Worm (Caenorhabditis elegans): ENCODE measurements around the gene W07A12.8.

The W07A12.8 gene

ce11 chrII:9163348-9163747 is 2.3 kb downstream of the W07A12.8 start:
- TF ChIP-seq unc-39 (tag; optimal IDR thresholded peaks at IDR 0.05) (no peak), nhr-12 (tag; optimal IDR thresholded peaks at IDR 0.05) (no peak), sem-4 (tag; optimal IDR thresholded peaks at IDR 0.05) (no peak), lin-39 (tag; optimal IDR thresholded peaks at IDR 0.05) (no peak), elt-3 (tag; optimal IDR thresholded peaks at IDR 0.05) (no peak), ama-1 (optimal IDR thresholded peaks at IDR 0.05) (peak; percentile 60), nhr-21 (tag; optimal IDR thresholded peaks at IDR 0.05) (no peak)

DNA sequence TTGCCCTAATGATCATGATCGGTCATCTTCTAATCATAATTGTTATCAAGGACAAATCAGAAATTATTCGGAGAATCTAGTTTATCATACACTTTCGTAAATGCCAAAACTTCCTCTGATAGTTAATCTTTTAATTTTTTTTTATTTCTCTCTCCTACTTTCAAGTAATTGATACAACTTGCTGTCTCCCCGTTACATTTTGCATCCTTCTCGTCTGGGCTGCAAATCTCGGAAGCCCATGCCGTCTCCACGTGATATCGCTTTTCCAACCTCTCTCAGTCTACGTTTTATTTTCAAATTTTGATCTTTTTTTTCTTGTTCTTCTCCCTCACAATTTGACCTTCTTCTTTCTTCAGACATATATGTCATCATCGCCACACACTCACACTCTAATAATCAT is 4.6 kb downstream of the W07A12.8 start, which contains the start of gene rhy-1:
TSS of gene rhy-1 (plus strand) at position 357 of the 400 bp plus-strand sequence.
- TF ChIP-seq C34F6.9 (tag; optimal IDR thresholded peaks at IDR 0.05) (no peak), ZK546.5 (tag; optimal IDR thresholded peaks at IDR 0.05) (no peak), sma-9 (GFP tag; optimal IDR thresholded peaks at IDR 0.05) (peak; percentile 62), sma-9 (tag; optimal IDR thresholded peaks at IDR 0.05) (no peak), zag-1 (tag; optimal IDR thresholded peaks at IDR 0.05) (no peak), mdl-1 (tag; optimal IDR thresholded peaks at IDR 0.05) (no peak), dmd-4 (tag; optimal IDR thresholded peaks at IDR 0.05) (no peak), nhr-10 (tag; optimal IDR thresholded peaks at IDR 0.05) (no peak), snpc-4 (tag; optimal IDR thresholded peaks at IDR 0.05) (no peak), fos-1 (tag; optimal IDR thresholded peaks at IDR 0.05) (no peak), ztf-11 (tag; optimal IDR thresholded peaks at IDR 0.05) (no peak), skn-1 (tag; optimal IDR thresholded peaks at IDR 0.05) (no peak), crh-2 (tag; optimal IDR thresholded peaks at IDR 0.05) (no peak), nhr-12 (tag; optimal IDR thresholded peaks at IDR 0.05) (no peak), nhr-6 (tag; optimal IDR thresholded peaks at IDR 0.05) (no peak), ztf-4 (tag; optimal IDR thresholded peaks at IDR 0.05) (no peak), unc-55 (GFP tag; optimal IDR thresholded peaks at IDR 0.05) (no peak), aly-2 (tag; optimal IDR thresholded peaks at IDR 0.05) (no peak), ama-1 (optimal IDR thresholded peaks at IDR 0.05) (no peak), sma-3 (GFP tag; optimal IDR thresholded peaks at IDR 0.05) (peak; percentile 10), mbf-1 (tag; optimal IDR thresholded peaks at IDR 0.05) (no peak), unc-39 (tag; optimal IDR thresholded peaks at IDR 0.05) (no peak), lin-11 (tag; optimal IDR thresholded peaks at IDR 0.05) (no peak), elt-1 (tag; optimal IDR thresholded peaks at IDR 0.05) (no peak), nhr-237 (tag; optimal IDR thresholded peaks at IDR 0.05) (no peak), blmp-1 (tag; optimal IDR thresholded peaks at IDR 0.05; ENCODE audit: insufficient read depth) (peak; percentile 1), ceh-82 (tag; optimal IDR thresholded peaks at IDR 0.05) (no peak), nhr-21 (tag; optimal IDR thresholded peaks at IDR 0.05) (no peak), ceh-16 (tag; optimal IDR thresholded peaks at IDR 0.05) (no peak), lin-13 (GFP tag; optimal IDR thresholded peaks at IDR 0.05) (no peak), nhr-25 (tag; optimal IDR thresholded peaks at IDR 0.05) (peak; percentile 64), nhr-23 (tag; optimal IDR thresholded peaks at IDR 0.05) (no peak), peb-1 (tag; optimal IDR thresholded peaks at IDR 0.05) (no peak), nhr-11 (tag; optimal IDR thresholded peaks at IDR 0.05) (no peak), ztf-1 (GFP tag; conservative IDR thresholded peaks at IDR 0.05) (no peak)

DNA sequence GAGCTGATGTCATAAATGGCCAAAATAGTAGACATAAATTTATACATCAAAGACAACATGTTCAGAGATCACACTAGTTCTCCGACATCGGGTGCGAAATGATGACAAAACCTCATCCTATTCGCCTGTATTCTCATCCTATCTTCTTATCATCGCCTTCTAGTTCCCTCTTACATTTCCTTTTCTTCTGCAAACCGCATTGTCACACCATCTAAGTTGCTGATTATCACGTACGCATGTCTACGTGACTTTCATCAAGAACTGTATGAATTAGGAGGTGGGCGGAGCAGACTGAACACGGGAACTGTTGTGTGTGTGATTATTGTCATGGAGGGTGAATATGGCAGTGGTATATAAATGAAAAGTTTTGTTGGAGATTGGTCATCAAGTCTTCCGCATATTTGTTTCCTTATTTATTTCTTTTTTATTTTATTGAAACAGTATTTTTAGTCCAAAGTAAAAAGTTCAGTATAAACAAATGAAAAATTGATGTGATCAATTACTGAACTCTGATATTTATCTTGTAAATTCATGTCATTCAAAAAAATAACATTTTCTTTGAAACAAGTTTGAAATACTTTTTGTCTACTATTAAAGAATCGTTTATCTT is 5.3 kb downstream of the W07A12.8 start:
- TF ChIP-seq sma-9 (GFP tag; optimal IDR thresholded peaks at IDR 0.05) (peak; percentile 90), sma-9 (tag; optimal IDR thresholded peaks at IDR 0.05) (no peak), lin-13 (GFP tag; optimal IDR thresholded peaks at IDR 0.05) (no peak), fos-1 (tag; optimal IDR thresholded peaks at IDR 0.05) (peak; percentile 72), crh-2 (tag; optimal IDR thresholded peaks at IDR 0.05) (peak; percentile 4), nhr-12 (tag; optimal IDR thresholded peaks at IDR 0.05) (no peak), skn-1 (tag; optimal IDR thresholded peaks at IDR 0.05) (peak; percentile 72), nhr-11 (tag; optimal IDR thresholded peaks at IDR 0.05) (no peak), nhr-237 (tag; optimal IDR thresholded peaks at IDR 0.05) (no peak), unc-39 (tag; optimal IDR thresholded peaks at IDR 0.05) (no peak), nhr-23 (tag; optimal IDR thresholded peaks at IDR 0.05) (no peak), nhr-21 (tag; optimal IDR thresholded peaks at IDR 0.05) (peak; percentile 89), peb-1 (tag; optimal IDR thresholded peaks at IDR 0.05) (no peak), nhr-129 (tag; optimal IDR thresholded peaks at IDR 0.05) (peak; percentile 52), nhr-25 (tag; optimal IDR thresholded peaks at IDR 0.05) (peak; percentile 26), nhr-6 (tag; optimal IDR thresholded peaks at IDR 0.05) (no peak), gmeb-1 (tag; optimal IDR thresholded peaks at IDR 0.05) (peak; percentile 38), blmp-1 (tag; optimal IDR thresholded peaks at IDR 0.05; ENCODE audit: insufficient read depth) (peak; percentile 40), sma-3 (GFP tag; optimal IDR thresholded peaks at IDR 0.05) (peak; percentile 85), egl-27 (tag; optimal IDR thresholded peaks at IDR 0.05) (no peak), F13H6.1 (tag; optimal IDR thresholded peaks at IDR 0.05) (no peak)
